Fruit fly (Drosophila melanogaster) whole organism, embryonic: ENCODE measurements around the gene PIG-U.

Experiments
- Antp ChIP-seq: fragments of 200-800 bp; sonication (Bioruptor generic); optimal IDR thresholded peaks from 3 replicates; lab custom pipeline; 2016; ENCODE audit warnings: missing biosample characterization, missing genetic modification characterization
- B-H1 ChIP-seq: fragments of 200-800 bp; sonication (Bioruptor generic); IDR thresholded peaks from 3 replicates; pipeline ENCODE4 v1.3.6; 2022; ENCODE audit warnings: missing biosample characterization, missing genetic modification characterization
- CG10267 ChIP-seq: fragments of 200-800 bp; sonication (Bioruptor generic); optimal IDR thresholded peaks from 2 replicates; lab custom pipeline; 2018; ENCODE audit warnings: missing biosample characterization, mild to moderate bottlenecking, missing genetic modification characterization, moderate library complexity
- CG10431 ChIP-seq: fragments of 200-800 bp; sonication (Bioruptor generic); optimal IDR thresholded peaks from 3 replicates; lab custom pipeline; 2018; ENCODE audit warnings: missing biosample characterization, mild to moderate bottlenecking, missing genetic modification characterization
- CG10959 ChIP-seq: fragments of 200-800 bp; sonication (Bioruptor generic); IDR thresholded peaks from 2 replicates; pipeline ENCODE4 v1.3.6; 2022; ENCODE audit warnings: missing biosample characterization, missing genetic modification characterization
- CG10979 ChIP-seq: fragments of 200-800 bp; sonication (Bioruptor generic); optimal IDR thresholded peaks from 2 replicates; lab custom pipeline; 2018; ENCODE audit warnings: missing biosample characterization, mild to moderate bottlenecking, missing genetic modification characterization, moderate library complexity
- CG14667 ChIP-seq: fragments of 200-800 bp; sonication (Bioruptor generic); IDR thresholded peaks from 2 replicates; pipeline ENCODE4 v1.3.6; 2022; ENCODE audit warnings: missing biosample characterization, missing genetic modification characterization
- CG15601 ChIP-seq: fragments of 200-800 bp; sonication (Bioruptor generic); optimal IDR thresholded peaks from 3 replicates; lab custom pipeline; 2019; ENCODE audit warnings: missing biosample characterization, mild to moderate bottlenecking, missing genetic modification characterization, moderate library complexity
- CG17568 ChIP-seq: fragments of 200-800 bp; sonication (Bioruptor generic); optimal IDR thresholded peaks from 2 replicates; lab custom pipeline; 2018; ENCODE audit warnings: missing biosample characterization, mild to moderate bottlenecking, missing genetic modification characterization, moderate library complexity
- CG17612 ChIP-seq: fragments of 200-800 bp; sonication (Bioruptor generic); IDR thresholded peaks from 2 replicates; pipeline ENCODE4 v1.3.6; 2022; ENCODE audit warnings: missing biosample characterization, missing genetic modification characterization
- CG30020 ChIP-seq: fragments of 200-800 bp; optimal IDR thresholded peaks from 2 replicates; lab custom pipeline; 2019; ENCODE audit warnings: missing biosample characterization, mild to moderate bottlenecking, missing genetic modification characterization, moderate library complexity
- CG3838 ChIP-seq: fragments of 200-800 bp; sonication (Bioruptor generic); optimal IDR thresholded peaks from 3 replicates; lab custom pipeline; 2016; ENCODE audit warnings: missing biosample characterization, missing genetic modification characterization
- CG4404 ChIP-seq: fragments of 200-800 bp; sonication (Bioruptor generic); IDR thresholded peaks from 2 replicates; pipeline ENCODE4 v1.3.6; 2022; ENCODE audit warnings: missing biosample characterization, missing genetic modification characterization
- CG6765 ChIP-seq: fragments of 200-800 bp; sonication (Bioruptor generic); optimal IDR thresholded peaks from 3 replicates; lab custom pipeline; 2017; ENCODE audit warnings: missing biosample characterization, mild to moderate bottlenecking, missing genetic modification characterization
- CG7786 ChIP-seq: fragments of 200-800 bp; sonication (Bioruptor generic); optimal IDR thresholded peaks from 2 replicates; lab custom pipeline; 2016; ENCODE audit warnings: missing biosample characterization, missing genetic modification characterization
- CG8924 ChIP-seq: fragments of 200-800 bp; optimal IDR thresholded peaks from 3 replicates; lab custom pipeline; 2019; ENCODE audit warnings: missing biosample characterization, mild to moderate bottlenecking, missing genetic modification characterization, moderate library complexity
- D19A ChIP-seq: fragments of 200-800 bp; optimal IDR thresholded peaks from 3 replicates; lab custom pipeline; 2019; ENCODE audit warnings: missing biosample characterization, mild to moderate bottlenecking, missing genetic modification characterization, moderate library complexity
- Deaf1 ChIP-seq: fragments of 200-800 bp; optimal IDR thresholded peaks from 3 replicates; lab custom pipeline; 2019; ENCODE audit warnings: missing biosample characterization, mild to moderate bottlenecking, missing genetic modification characterization, moderate library complexity
- Dek ChIP-seq: fragments of 200-800 bp; sonication (Bioruptor generic); optimal IDR thresholded peaks from 3 replicates; lab custom pipeline; 2019; ENCODE audit warnings: missing biosample characterization, mild to moderate bottlenecking, missing genetic modification characterization, moderate library complexity
- Fer1 ChIP-seq: fragments of 200-800 bp; sonication (Bioruptor generic); optimal IDR thresholded peaks from 2 replicates; lab custom pipeline; 2017; ENCODE audit warnings: missing biosample characterization, mild to moderate bottlenecking, missing genetic modification characterization
- NC2β ChIP-seq: fragments of 200-800 bp; sonication (Bioruptor generic); optimal IDR thresholded peaks from 2 replicates; lab custom pipeline; 2016; ENCODE audit warnings: missing biosample characterization, missing genetic modification characterization
- Poxn ChIP-seq: fragments of 200-800 bp; sonication (Bioruptor generic); IDR thresholded peaks from 2 replicates; pipeline ENCODE4 v1.3.6; 2022; ENCODE audit warnings: missing biosample characterization, missing genetic modification characterization
- Six4 ChIP-seq: fragments of 200-800 bp; sonication (Bioruptor generic); optimal IDR thresholded peaks from 2 replicates; lab custom pipeline; 2016; ENCODE audit warnings: missing biosample characterization, missing genetic modification characterization
- ab ChIP-seq: fragments of 200-800 bp; sonication (Bioruptor generic); optimal IDR thresholded peaks from 2 replicates; lab custom pipeline; 2016; ENCODE audit warnings: missing biosample characterization, missing genetic modification characterization
- al ChIP-seq: fragments of 200-800 bp; sonication (Bioruptor generic); IDR thresholded peaks from 2 replicates; pipeline ENCODE4 v1.3.6; 2022; ENCODE audit warnings: missing biosample characterization, missing genetic modification characterization
- ap ChIP-seq: fragments of 200-800 bp; sonication (Bioruptor generic); IDR thresholded peaks from 2 replicates; pipeline ENCODE4 v1.3.6; 2022; ENCODE audit warnings: missing biosample characterization, missing genetic modification characterization
- ash1 ChIP-seq: fragments of 200-800 bp; sonication (Bioruptor generic); optimal IDR thresholded peaks from 2 replicates; lab custom pipeline; 2018; ENCODE audit warnings: missing biosample characterization, mild to moderate bottlenecking, missing genetic modification characterization
- az2 ChIP-seq: fragments of 200-800 bp; sonication (Bioruptor generic); optimal IDR thresholded peaks from 3 replicates; lab custom pipeline; 2016; ENCODE audit warnings: missing biosample characterization, missing genetic modification characterization
- bigmax ChIP-seq: fragments of 200-800 bp; sonication (Bioruptor generic); optimal IDR thresholded peaks from 2 replicates; lab custom pipeline; 2018; ENCODE audit warnings: missing biosample characterization, mild to moderate bottlenecking, missing genetic modification characterization
- cwo ChIP-seq: fragments of 200-800 bp; sonication (Bioruptor generic); optimal IDR thresholded peaks from 3 replicates; lab custom pipeline; 2017; ENCODE audit warnings: missing biosample characterization, missing genetic modification characterization, mild to moderate bottlenecking, moderate library complexity, missing genetic modification reagents
- dimm ChIP-seq: fragments of 200-800 bp; sonication (Bioruptor generic); IDR thresholded peaks from 2 replicates; pipeline ENCODE4 v1.3.6; 2022; ENCODE audit warnings: missing biosample characterization, missing genetic modification characterization
- dm ChIP-seq: fragments of 200-800 bp; sonication (Bioruptor generic); optimal IDR thresholded peaks from 3 replicates; lab custom pipeline; 2016; ENCODE audit warnings: missing biosample characterization, missing genetic modification characterization
- eve ChIP-seq, 2 experiments: fragments of >200 bp; optimal IDR thresholded peaks; 2 replicates each; lab custom pipeline; 2017; ENCODE audit warnings: missing biosample characterization in 2 of 2, missing genetic modification characterization in 2 of 2
- gem ChIP-seq: fragments of 200-800 bp; sonication (Bioruptor generic); optimal IDR thresholded peaks from 2 replicates; lab custom pipeline; 2019; ENCODE audit warnings: missing biosample characterization, mild to moderate bottlenecking, missing genetic modification characterization, moderate library complexity
- jigr1 ChIP-seq: fragments of 200-800 bp; sonication (Bioruptor generic); IDR thresholded peaks from 3 replicates; pipeline ENCODE4 v1.3.6; 2022; ENCODE audit warnings: missing biosample characterization, missing genetic modification characterization
- lbe ChIP-seq: fragments of 200-800 bp; sonication (Bioruptor generic); optimal IDR thresholded peaks from 2 replicates; lab custom pipeline; 2016; ENCODE audit warnings: missing biosample characterization, mild to moderate bottlenecking, missing genetic modification characterization
- luna ChIP-seq: fragments of 200-800 bp; sonication (Bioruptor generic); optimal IDR thresholded peaks from 2 replicates; lab custom pipeline; 2016; ENCODE audit warnings: missing biosample characterization, missing genetic modification characterization
- mam ChIP-seq: fragments of 200-800 bp; sonication (Bioruptor generic); optimal IDR thresholded peaks from 3 replicates; lab custom pipeline; 2016; ENCODE audit warnings: missing biosample characterization, missing genetic modification characterization
- org-1 ChIP-seq: fragments of 200-800 bp; sonication (Bioruptor generic); optimal IDR thresholded peaks from 2 replicates; lab custom pipeline; 2017; ENCODE audit warnings: missing biosample characterization, missing genetic modification characterization
- pb ChIP-seq: fragments of 200-800 bp; sonication (Bioruptor generic); optimal IDR thresholded peaks from 3 replicates; lab custom pipeline; 2016; ENCODE audit warnings: missing biosample characterization, missing genetic modification characterization
- peb ChIP-seq: fragments of 200-800 bp; sonication (Bioruptor generic); IDR thresholded peaks from 2 replicates; pipeline ENCODE4 v1.3.6; 2022; ENCODE audit warnings: missing biosample characterization, missing genetic modification characterization
- row ChIP-seq: fragments of 200-800 bp; sonication (Bioruptor generic); IDR thresholded peaks from 3 replicates; pipeline ENCODE4 v1.3.6; 2022; ENCODE audit warnings: missing biosample characterization, missing genetic modification characterization
- salm ChIP-seq: fragments of 200-800 bp; sonication (Bioruptor generic); optimal IDR thresholded peaks from 2 replicates; lab custom pipeline; 2018; ENCODE audit warnings: missing biosample characterization, mild to moderate bottlenecking, missing genetic modification characterization
- scrt ChIP-seq: fragments of 200-800 bp; sonication (Bioruptor generic); optimal IDR thresholded peaks from 2 replicates; lab custom pipeline; 2018; ENCODE audit warnings: missing biosample characterization, mild to moderate bottlenecking, missing genetic modification characterization, moderate library complexity
- sens ChIP-seq: fragments of 200-800 bp; sonication (Bioruptor generic); peaks from one replicate; lab custom pipeline; 2016; ENCODE audit warnings: missing biosample characterization, missing genetic modification characterization
- shn ChIP-seq: fragments of 200-800 bp; sonication (Bioruptor generic); optimal IDR thresholded peaks from 3 replicates; lab custom pipeline; 2016; ENCODE audit warnings: missing biosample characterization, missing genetic modification characterization
- slp2 ChIP-seq: fragments of 200-800 bp; sonication (Bioruptor generic); optimal IDR thresholded peaks from 2 replicates; lab custom pipeline; 2016; ENCODE audit warnings: missing biosample characterization, missing genetic modification characterization
- sqz ChIP-seq: fragments of 200-800 bp; sonication (Bioruptor generic); optimal IDR thresholded peaks from 3 replicates; lab custom pipeline; 2018; ENCODE audit warnings: missing biosample characterization, mild to moderate bottlenecking, missing genetic modification characterization
- vvl ChIP-seq: fragments of 200-800 bp; sonication (Bioruptor generic); IDR thresholded peaks from 2 replicates; pipeline ENCODE4 v1.3.6; 2022; ENCODE audit warnings: missing biosample characterization, missing genetic modification characterization
- yki ChIP-seq: fragments of >200 bp; optimal IDR thresholded peaks from 3 replicates; lab custom pipeline; 2018

Gene PIG-U

dm6 chr2L:8535394-8536176 is 20.7 kb downstream of the PIG-U start (continued):
- TF ChIP-seq ash1 (GFP tag; lab: Kevin White, UChicago) (no peak), CG30020 (peak; percentile 76), shn (GFP tag; lab: Kevin White, UChicago) (no peak), CG4404 (GFP tag; lab: Robert Waterston, UW) (peak; percentile 67), CG6765 (GFP tag; lab: Kevin White, UChicago) (peak; percentile 94), CG7786 (peak; percentile 6), Antp (no peak), sqz (GFP tag; lab: Kevin White, UChicago) (peak; percentile 90), B-H1 (GFP tag; lab: Robert Waterston, UW) (peak; percentile 43; the same call in 2 of the 3 replicates), yki (lab: Kevin White, UChicago) (peak; percentile 13), Six4 (GFP tag; lab: Kevin White, UChicago) (peak; percentile 82), Fer1 (peak; percentile 87), CG3838 (GFP tag; lab: Kevin White, UChicago) (peak; percentile 22), gem (tag; lab: Kevin White, UChicago) (peak; percentile 97), dm (no peak), sens (GFP tag; lab: Kevin White, UChicago) (peak; percentile 92), pb (peak; percentile 33), mam (GFP tag; lab: Kevin White, UChicago) (no peak), al (GFP tag; lab: Robert Waterston, UW) (peak; percentile 79), Deaf1 (peak; percentile 79), jigr1 (GFP tag; lab: Robert Waterston, UW) (peak; percentile 72; the same call in 1 of the 3 replicates), salm (tag; lab: Kevin White, UChicago) (peak; percentile 87), NC2β (no peak), D19A (tag; lab: Kevin White, UChicago) (peak; percentile 92), CG10267 (tag; lab: Kevin White, UChicago) (peak; percentile 88), CG8924 (peak; percentile 96), slp2 (no peak), az2 (GFP tag; lab: Kevin White, UChicago) (peak; percentile 87), eve (GFP tag; optimal IDR thresholded peaks at IDR 0.05; lab: Kevin White, UChicago) (peak in 1 of 2 experiments; percentile 96), ap (GFP tag; lab: Robert Waterston, UW) (peak; percentile 56; the same call in 1 of the 2 replicates), CG17568 (peak; percentile 70), Dek (tag; lab: Kevin White, UChicago) (peak; percentile 93), cwo (GFP tag; lab: Kevin White, UChicago) (peak; percentile 87), scrt (peak; percentile 89), bigmax (GFP tag; lab: Kevin White, UChicago) (no peak), row (GFP tag; lab: Robert Waterston, UW) (peak; percentile 92), Poxn (GFP tag; lab: Robert Waterston, UW) (peak; percentile 63), vvl (GFP tag; lab: Robert Waterston, UW) (peak; percentile 78), CG17612 (GFP tag; lab: Robert Waterston, UW) (peak; percentile 9; the same call in 1 of the 2 replicates), luna (GFP tag; lab: Kevin White, UChicago) (no peak), CG10959 (GFP tag; lab: Robert Waterston, UW) (peak; percentile 47; the same call in 1 of the 2 replicates), CG15601 (tag; lab: Kevin White, UChicago) (peak; percentile 92), ab (GFP tag; lab: Kevin White, UChicago) (peak; percentile 28), CG10431 (GFP tag; lab: Kevin White, UChicago) (peak; percentile 79), lbe (GFP tag; lab: Kevin White, UChicago) (peak; percentile 59), dimm (no peak), CG10979 (tag; lab: Kevin White, UChicago) (peak; percentile 95), CG14667 (GFP tag; lab: Robert Waterston, UW) (no peak; the same call in none of the 2 replicates), peb (peak; percentile 64), org-1 (GFP tag; lab: Kevin White, UChicago) (peak; percentile 88)
